Worm (Caenorhabditis elegans): ENCODE measurements around the gene vha-14.

Gene vha-14

DNA sequence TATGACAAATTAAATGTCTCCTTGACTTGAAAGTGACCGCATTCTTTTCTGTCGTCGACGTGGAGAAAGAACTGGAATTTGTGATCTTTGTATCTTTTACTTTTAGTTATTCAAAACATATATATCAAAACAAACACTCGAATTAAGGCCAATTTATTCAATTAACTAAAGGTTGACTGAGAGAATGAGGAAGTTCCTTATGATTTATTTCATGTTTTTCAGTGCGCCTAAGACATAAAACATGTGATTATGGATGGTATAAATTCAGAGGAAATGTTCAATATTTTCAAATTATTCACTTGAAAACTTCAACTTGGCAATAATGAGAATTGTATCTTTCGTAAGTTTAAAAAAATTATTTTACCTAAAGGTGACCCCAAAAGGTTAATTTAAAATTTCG lies 5.7 kb downstream of the vha-14 start, which contains the start of gene F55H2.8:
Gene F55H2.8 (plus strand): TSS at position 301 of the 400 bp plus-strand sequence.
- TF ChIP-seq med-1 (GFP tag; optimal IDR thresholded peaks at IDR 0.05; ENCODE audit: insufficient read depth), result no peak
- TF ChIP-seq T22C8.4 (GFP tag; IDR thresholded peaks at IDR 0.05), result no peak
- no peak for TF ChIP-seq tab-1 (GFP tag; IDR thresholded peaks at IDR 0.05)
- TF ChIP-seq flt-1 (GFP tag; IDR thresholded peaks at IDR 0.05), result no peak
- TF ChIP-seq klf-2 (GFP tag; conservative IDR thresholded peaks at IDR 0.05), result no peak
- no peak for TF ChIP-seq ref-1 (GFP tag; conservative IDR thresholded peaks at IDR 0.05)
- TF ChIP-seq ztf-29 (GFP tag; IDR thresholded peaks at IDR 0.05), result no peak

DNA sequence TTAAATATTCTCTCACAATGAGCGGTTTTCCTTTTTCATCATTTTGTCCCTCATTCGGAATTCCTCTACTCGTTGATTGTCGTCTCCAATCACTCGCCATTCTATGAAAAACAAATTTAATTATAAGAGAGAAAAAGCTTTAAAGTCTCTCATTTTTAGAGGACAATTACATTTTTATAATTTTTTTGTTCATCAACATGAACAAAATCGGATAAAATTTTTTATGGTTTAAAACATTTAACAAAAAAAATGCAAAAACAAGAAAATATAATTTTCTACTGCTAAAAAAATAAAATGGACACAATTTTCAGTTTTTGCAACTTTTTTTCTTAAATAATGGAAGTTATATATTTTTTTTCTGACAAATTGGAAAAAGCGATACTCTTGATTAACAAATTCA lies 8.2 kb downstream of the vha-14 start, which contains the start of gene F55H2.7:
Gene F55H2.7 (minus strand): TSS at position 101 of the 400 bp plus-strand sequence.
- TF ChIP-seq ref-1 (GFP tag; conservative IDR thresholded peaks at IDR 0.05) (no peak), flt-1 (GFP tag; IDR thresholded peaks at IDR 0.05) (no peak), ztf-29 (GFP tag; IDR thresholded peaks at IDR 0.05) (no peak), cog-1 (tag; optimal IDR thresholded peaks at IDR 0.05) (no peak), tab-1 (GFP tag; IDR thresholded peaks at IDR 0.05) (no peak), med-1 (GFP tag; optimal IDR thresholded peaks at IDR 0.05; ENCODE audit: insufficient read depth) (no peak), T22C8.4 (GFP tag; IDR thresholded peaks at IDR 0.05) (no peak), ztf-23 (GFP tag; IDR thresholded peaks at IDR 0.05) (no peak), klf-2 (GFP tag; conservative IDR thresholded peaks at IDR 0.05) (no peak)

DNA sequence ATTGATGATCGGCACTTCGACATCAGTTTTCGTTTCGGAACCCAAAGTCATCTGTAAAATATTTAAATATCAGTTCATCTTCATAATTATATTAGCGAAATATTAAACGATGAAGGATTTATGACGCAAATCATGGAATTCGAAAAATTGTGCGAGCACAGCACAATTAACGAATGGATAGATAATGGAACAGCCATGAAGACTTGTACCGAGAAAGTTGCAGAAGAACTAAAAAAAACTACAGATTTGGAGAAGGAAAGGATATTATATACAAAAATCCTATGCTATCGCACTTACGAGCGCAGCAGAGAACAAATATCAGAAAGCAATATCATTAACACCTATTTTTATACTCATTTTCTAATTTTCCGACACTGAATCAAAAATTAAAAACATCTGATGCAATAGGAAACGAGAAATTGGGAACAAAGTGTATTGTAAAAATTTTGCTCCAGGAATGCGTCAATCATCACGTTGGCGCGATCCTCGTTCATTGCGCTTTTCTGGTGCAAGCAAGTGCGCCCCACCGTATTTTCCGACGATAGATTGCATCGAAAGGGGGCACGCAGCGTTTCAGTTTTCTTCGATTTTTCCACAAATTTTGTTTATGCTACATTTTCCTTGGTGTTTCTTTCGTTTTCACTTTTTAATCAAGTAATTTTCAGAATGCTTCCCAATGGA lies 13.7 kb downstream of the vha-14 start, which contains the start of the genes clu-1 and prp-40:
Gene clu-1 (minus strand): TSS at position 51 of the 681 bp plus-strand sequence.
Gene prp-40 (plus strand): TSS at position 666 of the 681 bp plus-strand sequence.
- TF ChIP-seq tab-1 (GFP tag; IDR thresholded peaks at IDR 0.05) (no peak), cog-1 (tag; optimal IDR thresholded peaks at IDR 0.05) (peak; percentile 63)

DNA sequence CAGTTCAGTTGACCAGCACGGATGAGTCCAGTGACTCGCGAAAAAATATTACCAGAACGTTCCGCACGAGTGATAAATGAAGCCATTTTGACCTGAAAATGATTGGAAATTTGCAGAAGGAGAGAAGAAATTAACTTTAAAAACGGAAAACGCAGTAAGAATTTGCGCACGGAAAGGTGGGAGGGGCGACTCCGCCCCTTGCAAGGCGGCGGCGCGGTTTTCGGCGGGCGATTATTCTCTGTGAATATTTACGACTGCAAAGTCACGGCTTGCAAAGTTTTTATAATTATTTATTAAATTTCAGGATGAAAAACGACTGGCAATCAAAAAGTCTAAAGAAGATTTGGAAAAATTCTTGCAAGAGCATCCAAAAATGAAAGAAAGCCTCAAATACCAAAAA lies 15.7 kb downstream of the vha-14 start, which contains the start of gene mrps-23:
Gene mrps-23 (minus strand): TSS at position 92 of the 400 bp plus-strand sequence.
- TF ChIP-seq klf-2 (GFP tag; conservative IDR thresholded peaks at IDR 0.05), result no peak
- 0 out of 2 replicates have a peak, but pooled peaks have one; percentile 62 for TF ChIP-seq ztf-23 (GFP tag; IDR thresholded peaks at IDR 0.05)
- peak; percentile 49 for TF ChIP-seq flt-1 (GFP tag; IDR thresholded peaks at IDR 0.05)

DNA sequence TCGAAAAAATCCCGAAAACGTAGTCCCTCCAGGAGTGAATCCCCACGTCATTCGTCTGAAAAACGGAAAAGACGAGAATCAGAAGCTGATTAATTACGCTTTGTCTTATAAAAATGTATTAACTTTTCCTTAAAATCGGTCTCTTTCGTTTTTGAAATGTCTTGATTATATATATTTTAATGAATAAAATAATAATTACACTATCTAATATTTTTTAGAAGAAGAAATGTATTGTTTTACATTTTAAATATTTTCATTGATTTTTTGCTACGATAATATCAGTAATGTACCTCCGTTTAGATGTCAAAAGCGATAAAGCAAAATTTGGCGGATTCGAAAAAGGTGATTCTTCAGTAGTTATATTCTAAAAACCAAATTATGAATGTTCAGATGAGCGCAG lies 17.4 kb downstream of the vha-14 start, which contains the start of gene trpp-3:
Gene trpp-3 (plus strand): TSS at position 301 of the 400 bp plus-strand sequence.
- TF ChIP-seq med-1 (GFP tag; optimal IDR thresholded peaks at IDR 0.05; ENCODE audit: insufficient read depth) (no peak), ztf-29 (GFP tag; IDR thresholded peaks at IDR 0.05) (no peak), flt-1 (GFP tag; IDR thresholded peaks at IDR 0.05) (no peak), ztf-23 (GFP tag; IDR thresholded peaks at IDR 0.05) (no peak), klf-2 (GFP tag; conservative IDR thresholded peaks at IDR 0.05) (no peak), ref-1 (GFP tag; conservative IDR thresholded peaks at IDR 0.05) (no peak), tab-1 (GFP tag; IDR thresholded peaks at IDR 0.05) (no peak), cog-1 (tag; optimal IDR thresholded peaks at IDR 0.05) (no peak), T22C8.4 (GFP tag; IDR thresholded peaks at IDR 0.05) (no peak)

DNA sequence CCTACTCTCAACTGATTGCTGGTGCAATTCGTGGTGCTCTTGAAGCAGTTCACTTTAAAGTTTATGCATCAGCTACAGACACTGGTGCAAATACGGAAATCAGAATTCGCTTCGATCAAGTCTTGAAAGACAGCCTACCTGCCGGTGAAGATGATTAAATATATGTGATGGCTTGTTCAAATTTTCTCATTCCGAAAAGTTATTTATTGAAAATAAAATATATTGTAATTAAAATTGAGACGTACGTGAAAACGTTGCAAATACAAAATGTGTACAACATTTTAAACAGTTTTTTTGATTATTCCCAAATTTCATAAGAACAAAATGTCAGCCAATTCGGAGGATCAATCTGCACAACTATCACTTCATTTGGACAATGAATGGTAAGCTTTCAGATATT lies 19.0 kb downstream of the vha-14 start, which contains the start of gene ZK1098.6:
Gene ZK1098.6 (plus strand): TSS at position 301 of the 400 bp plus-strand sequence.
- TF ChIP-seq T22C8.4 (GFP tag; IDR thresholded peaks at IDR 0.05) (no peak), med-1 (GFP tag; optimal IDR thresholded peaks at IDR 0.05; ENCODE audit: insufficient read depth) (no peak), klf-2 (GFP tag; conservative IDR thresholded peaks at IDR 0.05) (no peak), ztf-23 (GFP tag; IDR thresholded peaks at IDR 0.05) (no peak), cog-1 (tag; optimal IDR thresholded peaks at IDR 0.05) (no peak), flt-1 (GFP tag; IDR thresholded peaks at IDR 0.05) (no peak), ztf-29 (GFP tag; IDR thresholded peaks at IDR 0.05) (no peak), ref-1 (GFP tag; conservative IDR thresholded peaks at IDR 0.05) (no peak), tab-1 (GFP tag; IDR thresholded peaks at IDR 0.05) (no peak)

DNA sequence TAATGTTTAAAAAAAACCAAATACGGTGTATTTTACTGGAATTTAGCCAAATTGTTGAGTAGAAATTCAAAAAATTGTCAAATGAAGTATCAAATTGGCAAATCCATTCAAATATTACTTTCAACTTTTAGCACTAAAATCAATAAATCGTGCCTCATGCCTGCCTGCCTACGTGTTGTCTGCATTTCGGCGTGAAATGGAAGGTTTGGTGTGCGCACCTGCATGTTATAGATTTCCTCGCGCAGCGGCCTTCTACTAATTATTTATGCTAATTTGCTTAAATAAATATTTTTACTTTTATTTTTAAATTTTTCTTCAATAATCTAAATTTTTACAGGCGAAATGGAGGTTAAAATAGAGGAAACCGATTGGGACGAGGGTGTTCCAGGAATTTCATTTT lies 20.9 kb downstream of the vha-14 start, which contains the start of gene ZK1098.2:
Gene ZK1098.2 (plus strand): TSS at position 336 of the 400 bp plus-strand sequence.
- TF ChIP-seq flt-1 (GFP tag; IDR thresholded peaks at IDR 0.05), result no peak
- TF ChIP-seq T22C8.4 (GFP tag; IDR thresholded peaks at IDR 0.05), result peak; percentile 38; the same call in 1 of the 2 replicates
- no peak for TF ChIP-seq ref-1 (GFP tag; conservative IDR thresholded peaks at IDR 0.05)
- TF ChIP-seq ztf-23 (GFP tag; IDR thresholded peaks at IDR 0.05), result no peak

DNA sequence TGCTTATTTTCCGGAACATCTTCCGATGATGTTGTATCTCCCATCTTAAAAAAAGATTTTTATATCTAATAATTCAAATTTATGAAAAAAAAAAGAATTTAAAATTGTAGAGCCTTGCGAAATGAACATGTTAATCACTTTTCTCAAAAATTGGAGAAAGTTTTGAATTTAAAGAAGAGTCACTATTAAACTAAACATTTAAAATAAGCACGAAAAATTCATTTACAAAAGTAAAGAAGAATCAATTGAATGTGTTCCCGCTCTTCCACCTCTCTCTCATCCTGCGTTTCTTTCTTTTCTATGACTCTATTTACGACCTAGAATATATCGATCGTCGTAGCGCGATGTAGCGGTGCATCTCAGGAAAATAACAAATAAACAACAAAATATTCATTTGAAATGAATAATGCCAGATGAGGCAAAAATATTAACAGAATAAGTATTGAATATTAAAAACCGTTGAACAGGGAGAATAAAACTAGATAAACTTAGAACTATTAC lies 30.8 kb downstream of the vha-14 start, which contains the start of gene ZK1098.3:
Gene ZK1098.3 (minus strand): TSS at position 51 of the 501 bp plus-strand sequence.
- TF ChIP-seq klf-2 (GFP tag; conservative IDR thresholded peaks at IDR 0.05) (no peak), cog-1 (tag; optimal IDR thresholded peaks at IDR 0.05) (no peak), T22C8.4 (GFP tag; IDR thresholded peaks at IDR 0.05) (peak; percentile 65; the same call in 1 of the 2 replicates)

DNA sequence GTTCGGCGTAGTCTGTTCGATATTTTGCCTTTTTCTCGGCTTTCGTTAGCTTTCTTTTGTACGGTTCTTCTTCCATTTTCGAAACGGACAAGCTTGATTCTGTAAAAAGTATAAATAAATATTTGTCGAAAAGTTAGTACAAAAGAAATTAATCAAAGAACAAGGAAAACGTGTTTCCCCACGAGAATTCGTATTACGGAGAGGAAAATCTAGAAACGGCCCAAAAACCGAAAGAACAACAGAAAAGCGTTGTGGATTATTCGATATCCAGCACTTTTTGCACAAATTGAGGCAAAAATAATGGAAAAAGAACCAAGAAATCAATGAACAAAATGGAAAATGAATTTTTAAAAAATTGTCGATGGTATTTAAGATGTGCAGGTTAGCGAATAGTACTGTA lies 34.4 kb downstream of the vha-14 start, which contains the start of gene mut-7:
Gene mut-7 (minus strand): TSS at position 101 of the 400 bp plus-strand sequence.
- TF ChIP-seq ztf-29 (GFP tag; IDR thresholded peaks at IDR 0.05) (no peak), klf-2 (GFP tag; conservative IDR thresholded peaks at IDR 0.05) (no peak), T22C8.4 (GFP tag; IDR thresholded peaks at IDR 0.05) (no peak), flt-1 (GFP tag; IDR thresholded peaks at IDR 0.05) (no peak), tab-1 (GFP tag; IDR thresholded peaks at IDR 0.05) (no peak), med-1 (GFP tag; optimal IDR thresholded peaks at IDR 0.05; ENCODE audit: insufficient read depth) (no peak), cog-1 (tag; optimal IDR thresholded peaks at IDR 0.05) (no peak), ref-1 (GFP tag; conservative IDR thresholded peaks at IDR 0.05) (no peak), ztf-23 (GFP tag; IDR thresholded peaks at IDR 0.05) (no peak)

DNA sequence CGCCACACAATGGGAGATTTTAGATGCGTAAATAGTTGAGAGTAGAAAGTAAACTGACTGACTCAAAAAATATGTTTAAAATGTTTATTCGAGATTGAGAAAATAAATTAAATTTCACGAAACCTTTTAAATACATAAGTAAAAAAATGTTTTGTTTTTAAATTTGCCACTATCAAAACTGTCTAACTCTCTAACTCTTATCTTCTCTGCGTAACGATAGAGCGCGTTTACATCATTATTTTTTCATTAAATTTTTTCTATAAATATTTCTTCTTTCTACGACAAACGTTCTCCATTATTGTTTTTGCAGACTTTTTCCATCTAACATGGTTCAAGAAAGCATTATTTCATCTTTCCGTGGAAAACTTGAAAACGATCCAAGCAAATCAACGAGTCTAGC lies 34.9 kb downstream of the vha-14 start, which contains the start of gene eif-2Balpha:
Gene eif-2Balpha (plus strand): TSS at position 304 of the 400 bp plus-strand sequence.
- no peak for TF ChIP-seq cog-1 (tag; optimal IDR thresholded peaks at IDR 0.05)
- TF ChIP-seq flt-1 (GFP tag; IDR thresholded peaks at IDR 0.05), result no peak
- no peak for TF ChIP-seq med-1 (GFP tag; optimal IDR thresholded peaks at IDR 0.05; ENCODE audit: insufficient read depth)
- no peak for TF ChIP-seq T22C8.4 (GFP tag; IDR thresholded peaks at IDR 0.05)
- no peak for TF ChIP-seq ref-1 (GFP tag; conservative IDR thresholded peaks at IDR 0.05)
- TF ChIP-seq ztf-23 (GFP tag; IDR thresholded peaks at IDR 0.05), result no peak
- TF ChIP-seq klf-2 (GFP tag; conservative IDR thresholded peaks at IDR 0.05), result no peak
- no peak for TF ChIP-seq ztf-29 (GFP tag; IDR thresholded peaks at IDR 0.05)
- TF ChIP-seq tab-1 (GFP tag; IDR thresholded peaks at IDR 0.05), result no peak

Measured in whole organism, midembryonic.